Worm (Caenorhabditis elegans) whole organism, L2 larva: ENCODE measurements around the gene ZC262.7.

ENCODE experiments used
- C34F6.9 ChIP-seq: fragments of 150-350 bp; optimal IDR thresholded peaks from 2 replicates; lab custom pipeline; 2014; ENCODE audit warnings: missing biosample characterization, missing genetic modification characterization
- F13H6.1 ChIP-seq: sonication (generic microtip); optimal IDR thresholded peaks from 2 replicates; lab custom pipeline; 2016; ENCODE audit warnings: missing genetic modification characterization, missing compliant biosample characterization
- R02D3.7 ChIP-seq: fragments of 150-350 bp; optimal IDR thresholded peaks from 2 replicates; lab custom pipeline; 2014; ENCODE audit warnings: missing biosample characterization, missing genetic modification characterization
- Y55F3AM.14 ChIP-seq: fragments of 200-800 bp; sonication (Bioruptor generic); optimal IDR thresholded peaks from 2 replicates; lab custom pipeline; 2018; ENCODE audit warnings: mild to moderate bottlenecking, missing genetic modification characterization, missing compliant biosample characterization
- ZK546.5 ChIP-seq: sonication (generic microtip); optimal IDR thresholded peaks from 2 replicates; lab custom pipeline; 2017; ENCODE audit warnings: missing biosample characterization, missing genetic modification characterization
- alr-1 ChIP-seq: fragments of 150-350 bp; optimal IDR thresholded peaks from 2 replicates; lab custom pipeline; 2014; ENCODE audit warnings: missing biosample characterization, missing genetic modification characterization
- aly-2 ChIP-seq: fragments of 150-350 bp; optimal IDR thresholded peaks from 2 replicates; lab custom pipeline; 2014; ENCODE audit warnings: missing biosample characterization, missing genetic modification characterization
- ama-1 ChIP-seq: fragments of 150-350 bp; optimal IDR thresholded peaks from 2 replicates; lab custom pipeline; 2018; ENCODE audit warnings: inconsistent platforms
- blmp-1 ChIP-seq: sonication (generic microtip); optimal IDR thresholded peaks from 2 replicates; lab custom pipeline; 2017; ENCODE audit warnings: missing genetic modification characterization, mild to moderate bottlenecking, missing compliant biosample characterization, antibody characterized with exemption, moderate library complexity; ENCODE audit not compliant: insufficient read depth
- ceh-16 ChIP-seq: fragments of 150-350 bp; optimal IDR thresholded peaks from 2 replicates; lab custom pipeline; 2014; ENCODE audit warnings: missing biosample characterization, missing genetic modification characterization
- ceh-82 ChIP-seq: fragments of 150-350 bp; optimal IDR thresholded peaks from 2 replicates; lab custom pipeline; 2014; ENCODE audit warnings: missing biosample characterization, missing genetic modification characterization
- crh-2 ChIP-seq: sonication (generic microtip); optimal IDR thresholded peaks from 2 replicates; lab custom pipeline; 2017; ENCODE audit warnings: missing biosample characterization, missing genetic modification characterization
- dmd-4 ChIP-seq: sonication (generic microtip); optimal IDR thresholded peaks from 2 replicates; lab custom pipeline; 2017; ENCODE audit warnings: missing biosample characterization, missing genetic modification characterization
- egl-27 ChIP-seq: sonication (generic microtip); optimal IDR thresholded peaks from 3 replicates; lab custom pipeline; 2017; ENCODE audit warnings: missing biosample characterization, missing genetic modification reagents, missing genetic modification characterization
- elt-1 ChIP-seq: fragments of 150-350 bp; optimal IDR thresholded peaks from 2 replicates; lab custom pipeline; 2014; ENCODE audit warnings: missing biosample characterization, missing genetic modification characterization
- elt-3 ChIP-seq: sonication (generic microtip); optimal IDR thresholded peaks from 2 replicates; lab custom pipeline; 2017; ENCODE audit warnings: missing biosample characterization, missing genetic modification characterization
- fos-1 ChIP-seq: fragments of 150-350 bp; optimal IDR thresholded peaks from 2 replicates; lab custom pipeline; 2014; ENCODE audit warnings: missing biosample characterization, missing genetic modification characterization
- gmeb-1 ChIP-seq: fragments of 150-350 bp; optimal IDR thresholded peaks from 2 replicates; lab custom pipeline; 2014; ENCODE audit warnings: missing biosample characterization, missing genetic modification characterization
- lin-11 ChIP-seq: fragments of 150-350 bp; sonication (generic microtip); optimal IDR thresholded peaks from 2 replicates; lab custom pipeline; 2014; ENCODE audit warnings: missing biosample characterization, missing genetic modification characterization, inconsistent platforms, mixed read lengths
- lin-13 ChIP-seq: fragments of 150-350 bp; optimal IDR thresholded peaks from 2 replicates; lab custom pipeline; 2014; ENCODE audit warnings: missing biosample characterization, missing genetic modification reagents, missing genetic modification characterization
- lin-39 ChIP-seq: fragments of 150-350 bp; optimal IDR thresholded peaks from 2 replicates; lab custom pipeline; 2014; ENCODE audit warnings: missing biosample characterization, missing genetic modification reagents, missing genetic modification characterization
- lsy-2 ChIP-seq, 2 experiments: fragments of 150-350 bp in 1 of 2; sonication (generic microtip) in 1 of 2; optimal IDR thresholded peaks; 2 replicates each; lab custom pipeline; 2014 to 2017; ENCODE audit warnings: missing biosample characterization in 2 of 2, missing genetic modification characterization in 2 of 2
- mab-5 ChIP-seq: fragments of 150-350 bp; optimal IDR thresholded peaks from 2 replicates; lab custom pipeline; 2014; ENCODE audit warnings: missing biosample characterization, missing genetic modification characterization
- mbf-1 ChIP-seq: sonication (generic microtip); optimal IDR thresholded peaks from 2 replicates; lab custom pipeline; 2017; ENCODE audit warnings: missing biosample characterization, missing genetic modification characterization
- mdl-1 ChIP-seq, 2 experiments: fragments of 150-350 bp in 1 of 2; sonication (generic microtip) in 1 of 2; optimal IDR thresholded peaks; 2 replicates each; lab custom pipeline; 2017; ENCODE audit warnings: missing biosample characterization in 2 of 2, missing genetic modification characterization in 2 of 2
- nhr-10 ChIP-seq: sonication (generic microtip); optimal IDR thresholded peaks from 2 replicates; lab custom pipeline; 2017; ENCODE audit warnings: missing biosample characterization, missing genetic modification characterization
- nhr-11 ChIP-seq: fragments of 150-350 bp; optimal IDR thresholded peaks from 2 replicates; lab custom pipeline; 2014; ENCODE audit warnings: missing biosample characterization, missing genetic modification characterization
- nhr-12 ChIP-seq: fragments of 150-350 bp; optimal IDR thresholded peaks from 2 replicates; lab custom pipeline; 2014; ENCODE audit warnings: missing biosample characterization, missing genetic modification characterization
- nhr-129 ChIP-seq: fragments of 150-350 bp; optimal IDR thresholded peaks from 2 replicates; lab custom pipeline; 2014; ENCODE audit warnings: missing biosample characterization, missing genetic modification characterization
- nhr-21 ChIP-seq: fragments of 150-350 bp; optimal IDR thresholded peaks from 2 replicates; lab custom pipeline; 2014; ENCODE audit warnings: missing biosample characterization, missing genetic modification characterization
- nhr-23 ChIP-seq: fragments of 150-350 bp; optimal IDR thresholded peaks from 2 replicates; lab custom pipeline; 2014; ENCODE audit warnings: missing biosample characterization, missing genetic modification reagents, missing genetic modification characterization
- nhr-237 ChIP-seq: fragments of 150-350 bp; optimal IDR thresholded peaks from 2 replicates; lab custom pipeline; 2014; ENCODE audit warnings: missing biosample characterization, missing genetic modification characterization
- nhr-25 ChIP-seq: fragments of 150-350 bp; sonication (generic microtip); optimal IDR thresholded peaks from 3 replicates; lab custom pipeline; 2014; ENCODE audit warnings: missing biosample characterization, missing genetic modification characterization
- nhr-6 ChIP-seq: fragments of 150-350 bp; optimal IDR thresholded peaks from 2 replicates; lab custom pipeline; 2014; ENCODE audit warnings: missing biosample characterization, missing genetic modification characterization
- nhr-77 ChIP-seq: fragments of 150-350 bp; optimal IDR thresholded peaks from 2 replicates; lab custom pipeline; 2014; ENCODE audit warnings: missing biosample characterization, missing genetic modification characterization
- peb-1 ChIP-seq: fragments of 150-350 bp; optimal IDR thresholded peaks from 2 replicates; lab custom pipeline; 2014; ENCODE audit warnings: missing biosample characterization, missing genetic modification characterization
- sem-4 ChIP-seq: fragments of 150-350 bp; optimal IDR thresholded peaks from 2 replicates; lab custom pipeline; 2014; ENCODE audit warnings: missing biosample characterization, missing genetic modification reagents, missing genetic modification characterization
- skn-1 ChIP-seq: sonication (generic microtip); optimal IDR thresholded peaks from 2 replicates; lab custom pipeline; 2017; ENCODE audit warnings: missing biosample characterization, missing genetic modification characterization
- sma-3 ChIP-seq: sonication (generic microtip); optimal IDR thresholded peaks from 2 replicates; lab custom pipeline; 2016; ENCODE audit warnings: missing genetic modification reagents, missing genetic modification characterization, missing compliant biosample characterization
- sma-9 ChIP-seq, 2 experiments: fragments of 150-350 bp in 1 of 2; sonication (generic microtip) in 1 of 2; optimal IDR thresholded peaks; 2 replicates each; lab custom pipeline; 2014 to 2016; ENCODE audit warnings: missing genetic modification characterization in 2 of 2, mild to moderate bottlenecking in 1 of 2, missing biosample characterization in 1 of 2, missing compliant biosample characterization in 1 of 2, missing genetic modification reagents in 1 of 2, moderate library complexity in 1 of 2
- snpc-4 ChIP-seq: fragments of 150-350 bp; optimal IDR thresholded peaks from 2 replicates; lab custom pipeline; 2014; ENCODE audit warnings: missing biosample characterization, missing genetic modification characterization
- unc-55 ChIP-seq: fragments of 150-350 bp; sonication (generic microtip); optimal IDR thresholded peaks from 3 replicates; lab custom pipeline; 2014; ENCODE audit warnings: missing biosample characterization, missing genetic modification reagents, missing genetic modification characterization
- unc-62 ChIP-seq: fragments of 150-350 bp; optimal IDR thresholded peaks from 2 replicates; lab custom pipeline; 2014; ENCODE audit warnings: missing biosample characterization, missing genetic modification reagents, missing genetic modification characterization
- zag-1 ChIP-seq: fragments of 150-350 bp; optimal IDR thresholded peaks from 2 replicates; lab custom pipeline; 2014; ENCODE audit warnings: missing biosample characterization, missing genetic modification characterization
- ztf-1 ChIP-seq: fragments of 200-800 bp; sonication (Bioruptor generic); conservative IDR thresholded peaks from 2 replicates; pipeline ENCODE4 v1.3.6; 2022; ENCODE audit warnings: missing genetic modification characterization, missing compliant biosample characterization
- ztf-11 ChIP-seq: sonication (generic microtip); optimal IDR thresholded peaks from 2 replicates; lab custom pipeline; 2017; ENCODE audit warnings: missing biosample characterization, missing genetic modification characterization
- ztf-4 ChIP-seq: fragments of 150-350 bp; optimal IDR thresholded peaks from 2 replicates; lab custom pipeline; 2014; ENCODE audit warnings: missing biosample characterization, missing genetic modification characterization

Gene ZC262.7

ce11 chrIII:8358213-8358672, 14.1 kb upstream of the ZC262.7 start, which contains the start of the genes R05D3.8 and rfp-1 (continued):
- TF ChIP-seq sma-9 (GFP tag; optimal IDR thresholded peaks at IDR 0.05; lab: Kevin White, UChicago) (peak; percentile 74), sma-9 (tag; optimal IDR thresholded peaks at IDR 0.05; lab: Kevin White, UChicago) (no peak), gmeb-1 (tag; lab: Kevin White, UChicago) (peak; percentile 85), mab-5 (tag; lab: Kevin White, UChicago) (peak; percentile 63), ceh-16 (peak; percentile 34), lin-13 (GFP tag; lab: Kevin White, UChicago) (peak; percentile 87), C34F6.9 (tag; lab: Kevin White, UChicago) (peak; percentile 89), nhr-6 (peak; percentile 34), alr-1 (tag; lab: Kevin White, UChicago) (no peak), lsy-2 (tag; optimal IDR thresholded peaks at IDR 0.05; lab: Kevin White, UChicago) (peak; percentile 97 to 99), unc-55 (GFP tag; lab: Kevin White, UChicago) (peak; percentile 92), ceh-82 (tag; lab: Kevin White, UChicago) (no peak), nhr-25 (peak; percentile 76), ztf-4 (tag; lab: Kevin White, UChicago) (no peak), ztf-1 (GFP tag; lab: Robert Waterston, UW) (no peak), nhr-10 (no peak), blmp-1 (tag; lab: Kevin White, UChicago) (no peak), ama-1 (lab: Kevin White, UChicago) (peak; percentile 67), nhr-237 (tag; lab: Kevin White, UChicago) (no peak), ztf-11 (no peak), ZK546.5 (peak; percentile 44), fos-1 (tag; lab: Kevin White, UChicago) (peak; percentile 72), lin-39 (no peak), lin-11 (tag; lab: Kevin White, UChicago) (peak; percentile 63), snpc-4 (tag; lab: Kevin White, UChicago) (no peak), sma-3 (GFP tag; lab: Kevin White, UChicago) (peak; percentile 69)

DNA sequence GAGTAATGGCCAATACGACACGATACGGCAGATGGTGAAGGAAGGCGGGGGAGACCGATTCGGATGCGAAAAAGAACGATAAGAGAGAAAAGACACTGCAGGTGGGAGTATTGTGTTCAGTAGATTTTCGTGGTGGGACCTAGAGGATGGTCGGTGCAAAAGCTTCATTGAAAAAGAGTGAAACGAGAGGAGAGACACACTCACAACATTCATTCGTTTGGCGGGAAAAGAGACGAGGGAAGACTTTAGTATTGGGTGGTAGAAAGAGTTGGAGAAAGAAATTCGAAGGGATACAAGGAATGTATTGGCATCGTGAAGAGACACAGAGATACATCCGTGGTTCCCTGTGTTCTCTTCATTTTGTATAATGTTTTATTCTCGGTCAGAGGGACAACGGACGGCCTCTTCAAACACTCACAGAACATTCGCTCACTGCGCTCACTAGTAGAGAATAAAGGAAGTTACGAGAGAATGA, 12.3 kb upstream of the ZC262.7 start:
- TF ChIP-seq sma-3 (GFP tag; lab: Kevin White, UChicago) (peak; percentile 66), sma-9 (GFP tag; optimal IDR thresholded peaks at IDR 0.05; lab: Kevin White, UChicago) (peak; percentile 75), sma-9 (tag; optimal IDR thresholded peaks at IDR 0.05; lab: Kevin White, UChicago) (no peak), alr-1 (tag; lab: Kevin White, UChicago) (no peak), nhr-25 (peak; percentile 67), ztf-4 (tag; lab: Kevin White, UChicago) (peak; percentile 75), lin-13 (GFP tag; lab: Kevin White, UChicago) (peak; percentile 71), skn-1 (tag; lab: Kevin White, UChicago) (peak; percentile 1), mbf-1 (tag; lab: Kevin White, UChicago) (no peak), nhr-6 (peak; percentile 85), crh-2 (tag; lab: Kevin White, UChicago) (peak; percentile 91), R02D3.7 (tag; lab: Kevin White, UChicago) (no peak), mdl-1 (tag; optimal IDR thresholded peaks at IDR 0.05; lab: Kevin White, UChicago) (peak in 1 of 2 experiments; percentile 57), aly-2 (tag; lab: Kevin White, UChicago) (no peak), nhr-21 (tag; lab: Kevin White, UChicago) (peak; percentile 56), elt-3 (tag; lab: Kevin White, UChicago) (no peak), Y55F3AM.14 (no peak), ZK546.5 (no peak), C34F6.9 (tag; lab: Kevin White, UChicago) (peak; percentile 94), nhr-129 (peak; percentile 92), nhr-237 (tag; lab: Kevin White, UChicago) (no peak), nhr-77 (tag; lab: Kevin White, UChicago) (no peak), gmeb-1 (tag; lab: Kevin White, UChicago) (peak; percentile 31), lsy-2 (tag; optimal IDR thresholded peaks at IDR 0.05; lab: Kevin White, UChicago) (peak; percentile 70 to 91), zag-1 (tag; lab: Kevin White, UChicago) (peak; percentile 51), ama-1 (lab: Kevin White, UChicago) (no peak), snpc-4 (tag; lab: Kevin White, UChicago) (peak; percentile 70), ztf-1 (GFP tag; lab: Robert Waterston, UW) (no peak), lin-11 (tag; lab: Kevin White, UChicago) (peak; percentile 28), nhr-23 (tag; lab: Kevin White, UChicago) (no peak), ceh-16 (no peak), dmd-4 (tag; lab: Kevin White, UChicago) (peak; percentile 25), elt-1 (tag; lab: Kevin White, UChicago) (no peak), unc-62 (GFP tag; lab: Kevin White, UChicago) (no peak), nhr-11 (tag; lab: Kevin White, UChicago) (no peak), F13H6.1 (tag; lab: Kevin White, UChicago) (peak; percentile 85), ceh-82 (tag; lab: Kevin White, UChicago) (no peak), ztf-11 (no peak), nhr-12 (tag; lab: Kevin White, UChicago) (no peak), sem-4 (tag; lab: Kevin White, UChicago) (peak; percentile 91), unc-55 (GFP tag; lab: Kevin White, UChicago) (peak; percentile 91), egl-27 (no peak), nhr-10 (no peak), mab-5 (tag; lab: Kevin White, UChicago) (peak; percentile 44), lin-39 (no peak), blmp-1 (tag; lab: Kevin White, UChicago) (peak; percentile 48), peb-1 (tag; lab: Kevin White, UChicago) (no peak)
